Fruit fly (Drosophila melanogaster): ENCODE measurements around the gene CG31055.

CG31055 gene

dm6 chr3R:27706581-27707181, 18.7 kb upstream of the CG31055 start, which contains the start of the genes CROT and CG12877 (continued):
- TF ChIP-seq CG11696 (GFP tag; IDR thresholded peaks at IDR 0.05), result no peak
- TF ChIP-seq scrt (GFP tag; optimal IDR thresholded peaks at IDR 0.05), result peak; percentile 65
- peak; percentile 69 for TF ChIP-seq ATbp (GFP tag; optimal IDR thresholded peaks at IDR 0.05)
- peak; percentile 92 for TF ChIP-seq bigmax (GFP tag; optimal IDR thresholded peaks at IDR 0.05)
- TF ChIP-seq knrl (GFP tag; IDR thresholded peaks at IDR 0.05; ENCODE audit: partially characterized antibody), result peak; percentile 23; the same call in 1 of the 3 replicates
- peak; percentile 84 for TF ChIP-seq Ssrp (tag; optimal IDR thresholded peaks at IDR 0.05)
- peak; percentile 57 for TF ChIP-seq CG13123 (GFP tag; optimal IDR thresholded peaks at IDR 0.05)
- peak; percentile 71 for TF ChIP-seq lbe (GFP tag; optimal IDR thresholded peaks at IDR 0.05)
- TF ChIP-seq onecut (GFP tag; IDR thresholded peaks at IDR 0.05), result peak; percentile 42
- no peak for TF ChIP-seq btn (GFP tag; optimal IDR thresholded peaks at IDR 0.05)
- peak; percentile 76 for TF ChIP-seq zfh1 (GFP tag; IDR thresholded peaks at IDR 0.05)
- no peak for TF ChIP-seq cad (GFP tag; optimal IDR thresholded peaks at IDR 0.05)
- TF ChIP-seq crc (GFP tag; optimal IDR thresholded peaks at IDR 0.05), result no peak
- TF ChIP-seq CG9932 (GFP tag; IDR thresholded peaks at IDR 0.05), result peak; percentile 84
- no peak for TF ChIP-seq Bgb (GFP tag; IDR thresholded peaks at IDR 0.05; ENCODE audit: partially characterized antibody)
- TF ChIP-seq twi (tag; optimal IDR thresholded peaks at IDR 0.05), result peak; percentile 81
- peak; percentile 16 for TF ChIP-seq CG7928 (GFP tag; optimal IDR thresholded peaks at IDR 0.05)
- TF ChIP-seq CG17186 (GFP tag; optimal IDR thresholded peaks at IDR 0.05), result peak; percentile 45
- TF ChIP-seq CG11560 (tag; IDR thresholded peaks at IDR 0.05), result peak; percentile 33; the same call in 2 of the 3 replicates
- peak; percentile 77 for TF ChIP-seq gsb-n (tag; optimal IDR thresholded peaks at IDR 0.05)
- peak; percentile 53 for TF ChIP-seq CG11723 (GFP tag; optimal IDR thresholded peaks at IDR 0.05)
- TF ChIP-seq org-1 (GFP tag; optimal IDR thresholded peaks at IDR 0.05), result peak; percentile 56
- TF ChIP-seq CG4820 (GFP tag; optimal IDR thresholded peaks at IDR 0.05), result peak; percentile 75
- peak; percentile 50 for TF ChIP-seq pho (GFP tag; optimal IDR thresholded peaks at IDR 0.05)
- TF ChIP-seq mam (GFP tag; optimal IDR thresholded peaks at IDR 0.05), result peak; percentile 49
- peak; percentile 90 for TF ChIP-seq CG2116 (GFP tag; optimal IDR thresholded peaks at IDR 0.05)
- peak; percentile 65 for TF ChIP-seq CG17385 (GFP tag; optimal IDR thresholded peaks at IDR 0.05)
- TF ChIP-seq CG10274 (GFP tag; optimal IDR thresholded peaks at IDR 0.05), result peak; percentile 49
- TF ChIP-seq ranshi (GFP tag; IDR thresholded peaks at IDR 0.05), result peak; percentile 70; the same call in 1 of the 2 replicates
- peak; percentile 80 for TF ChIP-seq CG18599 (GFP tag; optimal IDR thresholded peaks at IDR 0.05)
- peak; percentile 74 for TF ChIP-seq CG10321 (GFP tag; IDR thresholded peaks at IDR 0.05)
- peak; percentile 8 for TF ChIP-seq Jarid2 (GFP tag; optimal IDR thresholded peaks at IDR 0.05)
- TF ChIP-seq Dek (tag; optimal IDR thresholded peaks at IDR 0.05), result peak; percentile 65
- TF ChIP-seq zen (tag; optimal IDR thresholded peaks at IDR 0.05), result peak; percentile 72
- TF ChIP-seq Hr78 (GFP tag; optimal IDR thresholded peaks at IDR 0.05), result peak in 1 of 2 experiments; percentile 23
- peak; percentile 67 for TF ChIP-seq CG5245 (GFP tag; optimal IDR thresholded peaks at IDR 0.05)
- TF ChIP-seq eve (GFP tag; optimal IDR thresholded peaks at IDR 0.05), result no peak
- peak; percentile 2 for TF ChIP-seq bab2 (GFP tag; optimal IDR thresholded peaks at IDR 0.05)
- peak; percentile 49 for TF ChIP-seq Fer2 (tag; optimal IDR thresholded peaks at IDR 0.05)
- peak; percentile 54 for TF ChIP-seq CG4328 (GFP tag; optimal IDR thresholded peaks at IDR 0.05)
- TF ChIP-seq schlank (tag; optimal IDR thresholded peaks at IDR 0.05), result peak; percentile 50
- TF ChIP-seq CG17568 (GFP tag; optimal IDR thresholded peaks at IDR 0.05), result no peak
- no peak for TF ChIP-seq Trl (optimal IDR thresholded peaks at IDR 0.05)
- TF ChIP-seq Trl (GFP tag; optimal IDR thresholded peaks at IDR 0.05), result peak; percentile 45
- peak; percentile 75 for TF ChIP-seq CG30020 (tag; optimal IDR thresholded peaks at IDR 0.05)
- no peak for TF ChIP-seq ro (GFP tag; IDR thresholded peaks at IDR 0.05)
- no peak for TF ChIP-seq CTCF (GFP tag; optimal IDR thresholded peaks at IDR 0.05)
- peak; percentile 27 for TF ChIP-seq Deaf1 (tag; optimal IDR thresholded peaks at IDR 0.05)
- no peak for TF ChIP-seq lov (optimal IDR thresholded peaks at IDR 0.05)
- 0 out of 3 replicates have a peak, but pooled peaks have one; percentile 10 for TF ChIP-seq lov (GFP tag; IDR thresholded peaks at IDR 0.05)
- TF ChIP-seq CG17612 (GFP tag; IDR thresholded peaks at IDR 0.05), result no peak
